Fruit fly (Drosophila melanogaster) whole organism, adult: ENCODE data around the gene Art2.

Source experiments
- CG11617 ChIP-seq: fragments of 200-800 bp; sonication (Bioruptor generic); optimal IDR thresholded peaks from 2 replicates; lab custom pipeline; 2017; ENCODE audit warnings: mild to moderate bottlenecking, missing biosample characterization, missing genetic modification reagents, missing genetic modification characterization
- CG12768 ChIP-seq: fragments of 200-800 bp; sonication (Bioruptor generic); optimal IDR thresholded peaks from 2 replicates; lab custom pipeline; 2017; ENCODE audit warnings: missing biosample characterization, missing genetic modification characterization, mild to moderate bottlenecking, moderate library complexity, missing genetic modification reagents
- CG1620 ChIP-seq: fragments of 200-800 bp; sonication (Bioruptor generic); optimal IDR thresholded peaks from 2 replicates; lab custom pipeline; 2016; ENCODE audit warnings: missing biosample characterization, missing genetic modification characterization
- CG33017 ChIP-seq: fragments of 200-800 bp; sonication (Bioruptor generic); optimal IDR thresholded peaks from 2 replicates; lab custom pipeline; 2018; ENCODE audit warnings: missing biosample characterization, mild to moderate bottlenecking, missing genetic modification characterization, moderate library complexity
- CG5204 ChIP-seq: fragments of 200-800 bp; sonication (Bioruptor generic); optimal IDR thresholded peaks from 2 replicates; lab custom pipeline; 2016; ENCODE audit warnings: missing biosample characterization, missing genetic modification characterization
- CG7101 ChIP-seq: fragments of 200-800 bp; sonication (Bioruptor generic); optimal IDR thresholded peaks from 2 replicates; lab custom pipeline; 2018; ENCODE audit warnings: missing biosample characterization, mild to moderate bottlenecking, missing genetic modification characterization, moderate library complexity
- Clk ChIP-seq: fragments of 200-800 bp; sonication (Bioruptor generic); optimal IDR thresholded peaks from 2 replicates; lab custom pipeline; 2017; ENCODE audit warnings: missing biosample characterization, missing genetic modification characterization
- Crg-1 ChIP-seq: fragments of 200-800 bp; sonication (Bioruptor generic); optimal IDR thresholded peaks from 2 replicates; lab custom pipeline; 2016; ENCODE audit warnings: missing biosample characterization, missing genetic modification characterization
- Mnt ChIP-seq: fragments of 200-800 bp; sonication (Bioruptor generic); optimal IDR thresholded peaks from 2 replicates; lab custom pipeline; 2016; ENCODE audit warnings: missing biosample characterization, mild to moderate bottlenecking, missing genetic modification characterization
- kay ChIP-seq: fragments of 200-800 bp; sonication (Bioruptor generic); peaks from one replicate; lab custom pipeline; 2016; ENCODE audit warnings: missing biosample characterization, missing genetic modification characterization, borderline replicate concordance

dm6 chr2L:4230562-4230961, 50.6 kb downstream of the Art2 start:
- TF ChIP-seq Crg-1 (GFP tag; lab: Kevin White, UChicago) (no peak), Mnt (GFP tag; lab: Kevin White, UChicago) (no peak), CG12768 (GFP tag; lab: Kevin White, UChicago) (no peak), CG1620 (GFP tag; lab: Kevin White, UChicago) (no peak), CG33017 (tag; lab: Kevin White, UChicago) (no peak), CG5204 (GFP tag; lab: Kevin White, UChicago) (no peak), Clk (GFP tag; lab: Kevin White, UChicago) (no peak), kay (GFP tag; lab: Kevin White, UChicago) (no peak), CG7101 (tag; lab: Kevin White, UChicago) (no peak), CG11617 (GFP tag; lab: Kevin White, UChicago) (no peak)
